Worm (Caenorhabditis elegans): Measurements from ENCODE around the gene rab-14.

ce11 chrX:15566640-15567039 lies 39.8 kb downstream of the rab-14 start:
- TF ChIP-seq R02D3.7 (tag; optimal IDR thresholded peaks at IDR 0.05) (no peak), daf-12 (tag; optimal IDR thresholded peaks at IDR 0.05) (no peak), egl-27 (tag; optimal IDR thresholded peaks at IDR 0.05) (no peak), nhr-76 (tag; optimal IDR thresholded peaks at IDR 0.05) (no peak)
